Worm (Caenorhabditis elegans) whole organism, early embryonic: ENCODE results near the gene F11D5.1.

Experiments used
- B0310.2 ChIP-seq: sonication (generic microtip); optimal IDR thresholded peaks from 2 replicates; lab custom pipeline; 2016; ENCODE audit warnings: mild to moderate bottlenecking, missing genetic modification characterization, missing compliant biosample characterization
- F13C5.2 ChIP-seq: sonication (generic microtip); optimal IDR thresholded peaks from 2 replicates; lab custom pipeline; 2017; ENCODE audit warnings: mild to moderate bottlenecking, missing genetic modification characterization, inconsistent platforms, missing compliant biosample characterization
- aly-1 ChIP-seq: sonication (generic microtip); optimal IDR thresholded peaks from 2 replicates; lab custom pipeline; 2016; ENCODE audit warnings: missing genetic modification characterization, missing compliant biosample characterization
- ama-1 ChIP-seq: fragments of 150-350 bp; optimal IDR thresholded peaks from 2 replicates; lab custom pipeline; 2014
- ceh-13 ChIP-seq: fragments of 200-800 bp; sonication (Bioruptor generic); optimal IDR thresholded peaks from 2 replicates; lab custom pipeline; 2018; ENCODE audit warnings: mild to moderate bottlenecking, missing genetic modification characterization, missing compliant biosample characterization
- ets-7 ChIP-seq: sonication (generic microtip); optimal IDR thresholded peaks from 2 replicates; lab custom pipeline; 2016; ENCODE audit warnings: missing genotype, missing genetic modification characterization, missing compliant biosample characterization
- hmbx-1 ChIP-seq: sonication (generic microtip); optimal IDR thresholded peaks from 2 replicates; lab custom pipeline; 2016; ENCODE audit warnings: mild to moderate bottlenecking, missing genetic modification characterization, missing compliant biosample characterization
- scrt-1 ChIP-seq: fragments of 200-800 bp; sonication (Bioruptor generic); IDR thresholded peaks from 2 replicates; pipeline ENCODE4 v1.3.6; 2022; ENCODE audit warnings: missing genetic modification characterization, missing compliant biosample characterization
- sea-1 ChIP-seq: fragments of 200-800 bp; sonication (Bioruptor generic); conservative IDR thresholded peaks from 2 replicates; pipeline ENCODE4 v1.3.6; 2022; ENCODE audit warnings: missing genetic modification characterization, missing compliant biosample characterization
- tbx-37 ChIP-seq: fragments of 200-800 bp; sonication (Bioruptor generic); conservative IDR thresholded peaks from 2 replicates; pipeline ENCODE4 v1.3.6; 2022; ENCODE audit warnings: missing genetic modification reagents, missing genetic modification characterization, missing compliant biosample characterization
- tra-4 ChIP-seq: sonication (generic microtip); optimal IDR thresholded peaks from 2 replicates; lab custom pipeline; 2017; ENCODE audit warnings: missing genetic modification characterization, missing compliant biosample characterization

DNA sequence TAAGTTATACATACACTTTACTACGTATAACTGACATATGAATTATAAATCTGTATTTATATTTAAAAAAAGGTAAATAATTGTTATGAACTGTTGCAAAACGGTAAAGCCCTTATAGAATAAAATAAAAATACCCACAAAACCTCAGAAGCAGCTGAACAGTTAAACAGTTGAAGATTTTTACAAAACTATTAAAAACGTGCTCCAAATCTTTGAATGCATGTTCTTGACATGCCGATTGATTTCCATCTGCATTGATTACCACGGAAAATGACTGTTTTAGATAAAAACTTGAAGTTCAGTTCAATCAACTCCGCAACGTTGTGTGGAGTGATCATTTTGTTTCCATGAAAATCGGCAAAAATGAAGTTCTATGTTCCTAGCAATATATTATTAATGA lies 28.9 kb upstream of the F11D5.1 start, which contains the start of gene F11D5.7:
- TF ChIP-seq ama-1 (lab: Kevin White, UChicago) (no peak), F13C5.2 (tag; lab: Kevin White, UChicago) (no peak), sea-1 (GFP tag; lab: Robert Waterston, UW) (no peak), scrt-1 (GFP tag; lab: Robert Waterston, UW) (no peak), ceh-13 (GFP tag; lab: Kevin White, UChicago) (no peak), tbx-37 (no peak), ets-7 (no peak), aly-1 (no peak), B0310.2 (tag; lab: Kevin White, UChicago) (no peak), tra-4 (no peak), hmbx-1 (no peak)
